Fruit fly (Drosophila melanogaster) whole organism, embryonic: ENCODE results near the gene Aps.

ENCODE experiments used
- Antp ChIP-seq: fragments of 200-800 bp; sonication (Bioruptor generic); optimal IDR thresholded peaks from 3 replicates; lab custom pipeline; 2016; ENCODE audit warnings: missing biosample characterization, missing genetic modification characterization
- Awh ChIP-seq: fragments of 200-800 bp; sonication (Bioruptor generic); IDR thresholded peaks from 2 replicates; pipeline ENCODE4, ENCODE4 v1.3.6; 2022; ENCODE audit warnings: missing biosample characterization, missing genetic modification characterization
- B-H2 ChIP-seq: fragments of 200-800 bp; sonication (Bioruptor generic); optimal IDR thresholded peaks from 2 replicates; lab custom pipeline; 2018; ENCODE audit warnings: missing biosample characterization, mild to moderate bottlenecking, missing genetic modification characterization
- BEAF-32 ChIP-seq: fragments of 200-800 bp; sonication (Bioruptor generic); optimal IDR thresholded peaks from 3 replicates; lab custom pipeline; 2017; ENCODE audit warnings: missing biosample characterization, missing genetic modification characterization, mild to moderate bottlenecking, moderate library complexity, missing genetic modification reagents
- CG1024 ChIP-seq: fragments of 200-800 bp; sonication (Bioruptor generic); IDR thresholded peaks from 2 replicates; pipeline ENCODE4 v1.3.6; 2022; ENCODE audit warnings: missing biosample characterization, missing genetic modification characterization
- CG10267 ChIP-seq: fragments of 200-800 bp; sonication (Bioruptor generic); optimal IDR thresholded peaks from 2 replicates; lab custom pipeline; 2018; ENCODE audit warnings: missing biosample characterization, mild to moderate bottlenecking, missing genetic modification characterization, moderate library complexity
- CG10654 ChIP-seq: fragments of 200-800 bp; sonication (Bioruptor generic); optimal IDR thresholded peaks from 2 replicates; lab custom pipeline; 2016; ENCODE audit warnings: missing biosample characterization, missing genetic modification characterization
- CG12659 ChIP-seq: fragments of 200-800 bp; sonication (Bioruptor generic); optimal IDR thresholded peaks from 3 replicates; lab custom pipeline; 2017; ENCODE audit warnings: mild to moderate bottlenecking, missing biosample characterization, missing genetic modification reagents, missing genetic modification characterization
- CG14014 ChIP-seq: fragments of 200-800 bp; sonication (Bioruptor generic); IDR thresholded peaks from 2 replicates; pipeline ENCODE4 v1.3.6; 2022; ENCODE audit warnings: missing biosample characterization, missing genetic modification characterization
- CG15601 ChIP-seq: fragments of 200-800 bp; sonication (Bioruptor generic); optimal IDR thresholded peaks from 3 replicates; lab custom pipeline; 2019; ENCODE audit warnings: missing biosample characterization, mild to moderate bottlenecking, missing genetic modification characterization, moderate library complexity
- CG17361 ChIP-seq: fragments of 200-800 bp; sonication (Bioruptor generic); IDR thresholded peaks from 3 replicates; pipeline ENCODE4 v1.3.6; 2022; ENCODE audit warnings: missing biosample characterization, missing genetic modification characterization
- CG18262 ChIP-seq: fragments of 200-800 bp; optimal IDR thresholded peaks from 3 replicates; lab custom pipeline; 2019; ENCODE audit warnings: missing biosample characterization, mild to moderate bottlenecking, missing genetic modification characterization, moderate library complexity
- CG4282 ChIP-seq: fragments of 200-800 bp; sonication (Bioruptor generic); optimal IDR thresholded peaks from 2 replicates; lab custom pipeline; 2016; ENCODE audit warnings: missing biosample characterization, missing genetic modification characterization
- CG4328 ChIP-seq: fragments of 200-800 bp; sonication (Bioruptor generic); optimal IDR thresholded peaks from 3 replicates; lab custom pipeline; 2017; ENCODE audit warnings: missing biosample characterization, missing genetic modification reagents, missing genetic modification characterization
- CG4360 ChIP-seq: fragments of 200-800 bp; sonication (Bioruptor generic); IDR thresholded peaks from 2 replicates; pipeline ENCODE4 v1.3.6; 2022; ENCODE audit warnings: missing biosample characterization, missing genetic modification characterization
- CG5953 ChIP-seq: fragments of 200-800 bp; sonication (Bioruptor generic); IDR thresholded peaks from 2 replicates; pipeline ENCODE4 v1.3.6; 2022; ENCODE audit warnings: missing biosample characterization, missing genetic modification characterization
- CG6254 ChIP-seq: fragments of 200-800 bp; sonication (Bioruptor generic); optimal IDR thresholded peaks from 3 replicates; lab custom pipeline; 2017; ENCODE audit warnings: mild to moderate bottlenecking, missing biosample characterization, missing genetic modification reagents, missing genetic modification characterization
- CG7745 ChIP-seq: fragments of 200-800 bp; sonication (Bioruptor generic); optimal IDR thresholded peaks from 2 replicates; lab custom pipeline; 2018; ENCODE audit warnings: missing biosample characterization, mild to moderate bottlenecking, missing genetic modification characterization, moderate library complexity
- CG8089 ChIP-seq: fragments of 200-800 bp; sonication (Bioruptor generic); optimal IDR thresholded peaks from 3 replicates; lab custom pipeline; 2016; ENCODE audit warnings: missing biosample characterization, missing genetic modification characterization
- CG8281 ChIP-seq: fragments of 200-800 bp; sonication (Bioruptor generic); optimal IDR thresholded peaks from 2 replicates; lab custom pipeline; 2018; ENCODE audit warnings: missing biosample characterization, mild to moderate bottlenecking, missing genetic modification characterization, moderate library complexity
- CG8290 ChIP-seq, 3 experiments: fragments of 200-800 bp; sonication (Bioruptor generic); optimal IDR thresholded peaks; 2 replicates each; lab custom pipeline; 2016 to 2019; ENCODE audit warnings: missing biosample characterization in 3 of 3, missing genetic modification characterization in 3 of 3, mild to moderate bottlenecking in 2 of 3, moderate library complexity in 1 of 3
- CoRest ChIP-seq: fragments of 200-800 bp; sonication (Bioruptor generic); optimal IDR thresholded peaks from 3 replicates; lab custom pipeline; 2018; ENCODE audit warnings: missing biosample characterization, mild to moderate bottlenecking, missing genetic modification characterization, moderate library complexity
- E2f1 ChIP-seq: fragments of 200-800 bp; sonication (Bioruptor generic); IDR thresholded peaks from 2 replicates; pipeline ENCODE4 v1.3.6; 2022; ENCODE audit warnings: missing biosample characterization, missing genetic modification characterization
- Ets65A ChIP-seq: fragments of 200-800 bp; sonication (Bioruptor generic); peaks from one replicate; lab custom pipeline; 2016; ENCODE audit warnings: missing biosample characterization, missing genetic modification characterization
- GATAe ChIP-seq: fragments of 200-800 bp; sonication (Bioruptor generic); conservative IDR thresholded peaks from 2 replicates; pipeline ENCODE4 v1.3.6; 2022; ENCODE audit warnings: missing biosample characterization, missing genetic modification characterization
- Gug ChIP-seq: fragments of 200-800 bp; sonication (Bioruptor generic); IDR thresholded peaks from 4 replicates; pipeline ENCODE4 v1.3.6; 2022; ENCODE audit warnings: missing biosample characterization, missing genetic modification characterization
- Sox102F ChIP-seq: fragments of 200-800 bp; sonication (Bioruptor generic); optimal IDR thresholded peaks from 2 replicates; lab custom pipeline; 2018; ENCODE audit warnings: missing biosample characterization, mild to moderate bottlenecking, missing genetic modification characterization, moderate library complexity
- Ssrp ChIP-seq: fragments of 200-800 bp; sonication (Bioruptor generic); optimal IDR thresholded peaks from 2 replicates; lab custom pipeline; 2018; ENCODE audit warnings: missing biosample characterization, mild to moderate bottlenecking, missing genetic modification characterization, moderate library complexity
- abd-A ChIP-seq: fragments of 200-800 bp; sonication (Bioruptor generic); optimal IDR thresholded peaks from 3 replicates; lab custom pipeline; 2019; ENCODE audit warnings: missing biosample characterization, mild to moderate bottlenecking, missing genetic modification characterization, moderate library complexity
- az2 ChIP-seq: fragments of 200-800 bp; sonication (Bioruptor generic); optimal IDR thresholded peaks from 3 replicates; lab custom pipeline; 2016; ENCODE audit warnings: missing biosample characterization, missing genetic modification characterization
- btn ChIP-seq: fragments of 200-800 bp; sonication (Bioruptor generic); optimal IDR thresholded peaks from 2 replicates; lab custom pipeline; 2016; ENCODE audit warnings: missing biosample characterization, missing genetic modification characterization
- cg ChIP-seq: fragments of 200-800 bp; sonication (Bioruptor generic); optimal IDR thresholded peaks from 3 replicates; lab custom pipeline; 2019; ENCODE audit warnings: missing biosample characterization, mild to moderate bottlenecking, missing genetic modification characterization, moderate library complexity
- ci ChIP-seq: fragments of 200-800 bp; sonication (Bioruptor generic); IDR thresholded peaks from 3 replicates; pipeline ENCODE4 v1.3.6; 2022; ENCODE audit warnings: missing biosample characterization, missing genetic modification characterization
- cwo ChIP-seq: fragments of 200-800 bp; sonication (Bioruptor generic); optimal IDR thresholded peaks from 3 replicates; lab custom pipeline; 2017; ENCODE audit warnings: missing biosample characterization, missing genetic modification characterization, mild to moderate bottlenecking, moderate library complexity, missing genetic modification reagents
- dmrt11E ChIP-seq: fragments of 200-800 bp; sonication (Bioruptor generic); optimal IDR thresholded peaks from 3 replicates; lab custom pipeline; 2018; ENCODE audit warnings: missing biosample characterization, mild to moderate bottlenecking, missing genetic modification characterization, moderate library complexity
- dmrt99B ChIP-seq: fragments of 200-800 bp; sonication (Bioruptor generic); optimal IDR thresholded peaks from 2 replicates; lab custom pipeline; 2018; ENCODE audit warnings: missing biosample characterization, mild to moderate bottlenecking, missing genetic modification characterization, moderate library complexity
- gsb-n ChIP-seq: fragments of 200-800 bp; sonication (Bioruptor generic); optimal IDR thresholded peaks from 3 replicates; lab custom pipeline; 2018; ENCODE audit warnings: missing biosample characterization, mild to moderate bottlenecking, missing genetic modification characterization
- gt ChIP-seq: fragments of 200-800 bp; sonication (Bioruptor generic); IDR thresholded peaks from 2 replicates; pipeline ENCODE4 v1.3.6; 2022; ENCODE audit warnings: missing biosample characterization, missing genetic modification characterization
- ken ChIP-seq: fragments of 200-800 bp; sonication (Bioruptor generic); IDR thresholded peaks from 3 replicates; pipeline ENCODE4 v1.3.6; 2022; ENCODE audit warnings: missing biosample characterization, missing genetic modification characterization
- lilli ChIP-seq: fragments of 200-800 bp; sonication (Bioruptor generic); optimal IDR thresholded peaks from 3 replicates; lab custom pipeline; 2016; ENCODE audit warnings: missing biosample characterization, missing genetic modification characterization
- nmo ChIP-seq: fragments of 200-800 bp; sonication (Bioruptor generic); optimal IDR thresholded peaks from 2 replicates; lab custom pipeline; 2018; ENCODE audit warnings: missing biosample characterization, mild to moderate bottlenecking, missing genetic modification characterization, moderate library complexity
- phol ChIP-seq: fragments of 200-800 bp; sonication (Bioruptor generic); optimal IDR thresholded peaks from 3 replicates; lab custom pipeline; 2018; ENCODE audit warnings: missing biosample characterization, mild to moderate bottlenecking, missing genetic modification characterization, moderate library complexity
- prd ChIP-seq, 3 experiments: fragments of >200 bp in 2 of 3; fragments of 200-800 bp in 1 of 3; sonication (Bioruptor generic) in 1 of 3; optimal IDR thresholded peaks in 2 of 3; IDR thresholded peaks in 1 of 3; 2 replicates in 2 of 3; 3 replicates in 1 of 3; pipeline versions ENCODE4 v1.3.6 to Lab custom; 2017 to 2022; ENCODE audit warnings: missing biosample characterization in 1 of 3, missing genetic modification characterization in 1 of 3
- slbo ChIP-seq: fragments of 200-800 bp; sonication (Bioruptor generic); IDR thresholded peaks from 2 replicates; pipeline ENCODE4 v1.3.6; 2022; ENCODE audit warnings: missing biosample characterization, missing genetic modification characterization
- slp2 ChIP-seq: fragments of 200-800 bp; sonication (Bioruptor generic); optimal IDR thresholded peaks from 2 replicates; lab custom pipeline; 2016; ENCODE audit warnings: missing biosample characterization, missing genetic modification characterization
- tna ChIP-seq: fragments of 200-800 bp; sonication (Bioruptor generic); IDR thresholded peaks from 2 replicates; pipeline ENCODE4 v1.3.6; 2022; ENCODE audit warnings: missing biosample characterization, missing genetic modification characterization; ENCODE audit not compliant: partially characterized antibody
- vvl ChIP-seq: fragments of 200-800 bp; sonication (Bioruptor generic); IDR thresholded peaks from 2 replicates; pipeline ENCODE4 v1.3.6; 2022; ENCODE audit warnings: missing biosample characterization, missing genetic modification characterization
- zf30C ChIP-seq: fragments of 200-800 bp; sonication (Bioruptor generic); optimal IDR thresholded peaks from 3 replicates; lab custom pipeline; 2018; ENCODE audit warnings: missing biosample characterization, mild to moderate bottlenecking, missing genetic modification characterization

The Aps gene

dm6 chr3L:10849620-10850302 is 49.2 kb downstream of the Aps start (continued):
- no peak for TF ChIP-seq slp2 (GFP tag; lab: Kevin White, UChicago)
- TF ChIP-seq Awh (GFP tag; lab: Robert Waterston, UW) = peak; percentile 17; the same call in 1 of the 2 replicates
- peak; percentile 6 for TF ChIP-seq Ssrp (tag; lab: Kevin White, UChicago)
- TF ChIP-seq Ets65A (GFP tag; lab: Kevin White, UChicago) = peak; percentile 55
- peak; percentile 2 for TF ChIP-seq CG6254 (GFP tag; lab: Kevin White, UChicago)
- TF ChIP-seq gsb-n = no peak
- 0 out of 2 replicates have a peak, but pooled peaks have one; percentile 8 for TF ChIP-seq E2f1 (GFP tag; lab: Robert Waterston, UW)
- TF ChIP-seq CG10654 (GFP tag; lab: Kevin White, UChicago) = no peak
- no peak for TF ChIP-seq dmrt99B
- TF ChIP-seq nmo = peak; percentile 17
- TF ChIP-seq phol (tag; lab: Kevin White, UChicago) = peak; percentile 61
- TF ChIP-seq zf30C (GFP tag; lab: Kevin White, UChicago) = peak; percentile 17
- TF ChIP-seq vvl = peak; percentile 43
- TF ChIP-seq ci (GFP tag; lab: Robert Waterston, UW) = peak; percentile 47; the same call in 1 of the 3 replicates
- TF ChIP-seq CG10267 (tag; lab: Kevin White, UChicago) = peak; percentile 38
- TF ChIP-seq CG1024 (GFP tag; lab: Robert Waterston, UW) = no peak
- TF ChIP-seq az2 = peak; percentile 51
- peak; percentile 35; the same call in 1 of the 2 replicates for TF ChIP-seq tna (GFP tag; lab: Robert Waterston, UW)
- TF ChIP-seq Antp = no peak
- no peak for TF ChIP-seq GATAe (GFP tag; lab: Robert Waterston, UW)
- TF ChIP-seq CG17361 (GFP tag; lab: Robert Waterston, UW) = peak; percentile 63; the same call in 2 of the 3 replicates
- TF ChIP-seq CG4360 = peak; percentile 96
- no peak for TF ChIP-seq lilli
- TF ChIP-seq CG12659 = peak; percentile 26
- TF ChIP-seq Gug = 0 out of 4 replicates have a peak, but pooled peaks have one; percentile 24
- peak; percentile 15 for TF ChIP-seq CG15601 (tag; lab: Kevin White, UChicago)
- peak; percentile 11 for TF ChIP-seq CG4328
- TF ChIP-seq CG14014 (GFP tag; lab: Robert Waterston, UW) = peak; percentile 34; the same call in 1 of the 2 replicates
- TF ChIP-seq CoRest (tag; lab: Kevin White, UChicago) = peak; percentile 26
- no peak for TF ChIP-seq prd (optimal IDR thresholded peaks at IDR 0.05; lab: Kevin White, UChicago)
- peak; percentile 34; the same call in 2 of the 3 replicates for TF ChIP-seq prd (GFP tag; IDR thresholded peaks at IDR 0.05; lab: Robert Waterston, UW)
- peak; percentile 15 for TF ChIP-seq CG7745 (tag; lab: Kevin White, UChicago)
- TF ChIP-seq cwo = no peak
- TF ChIP-seq CG18262 (tag; lab: Kevin White, UChicago) = peak; percentile 75
- TF ChIP-seq CG5953 (GFP tag; lab: Robert Waterston, UW) = no peak
- TF ChIP-seq CG8290 (GFP tag; optimal IDR thresholded peaks at IDR 0.05; lab: Kevin White, UChicago) = no peak
- TF ChIP-seq CG8290 (tag; optimal IDR thresholded peaks at IDR 0.05; lab: Kevin White, UChicago) = peak; percentile 15 to 24
- TF ChIP-seq CG8089 (GFP tag; lab: Kevin White, UChicago) = no peak
- 0 out of 3 replicates have a peak, but pooled peaks have one; percentile 23 for TF ChIP-seq ken (GFP tag; lab: Robert Waterston, UW)
- peak; percentile 51 for TF ChIP-seq CG8281 (tag; lab: Kevin White, UChicago)
- TF ChIP-seq cg (GFP tag; lab: Kevin White, UChicago) = peak; percentile 70
- TF ChIP-seq abd-A = peak; percentile 87
- TF ChIP-seq dmrt11E (tag; lab: Kevin White, UChicago) = peak; percentile 78
- TF ChIP-seq gt (GFP tag; lab: Robert Waterston, UW) = no peak
- peak; percentile 32 for TF ChIP-seq BEAF-32 (GFP tag; lab: Kevin White, UChicago)
- TF ChIP-seq B-H2 (GFP tag; lab: Kevin White, UChicago) = no peak
- peak; percentile 29 for TF ChIP-seq slbo
- peak; percentile 37 for TF ChIP-seq Sox102F (GFP tag; lab: Kevin White, UChicago)
- TF ChIP-seq btn (GFP tag; lab: Kevin White, UChicago) = no peak
- no peak for TF ChIP-seq CG4282 (GFP tag; lab: Kevin White, UChicago)
